Fruit fly (Drosophila melanogaster): ENCODE results near the gene Nnf1b.

The Nnf1b gene

dm6 chr2L:855052-855547, 44.7 kb downstream of the Nnf1b start, which contains the start of gene CG13949 (continued):
- TF ChIP-seq Max (GFP tag; optimal IDR thresholded peaks at IDR 0.05) = no peak
- TF ChIP-seq nerfin-2 (GFP tag; IDR thresholded peaks at IDR 0.05; ENCODE audit: partially characterized antibody) = no peak
- peak; percentile 60 for TF ChIP-seq maf-S (GFP tag; optimal IDR thresholded peaks at IDR 0.05)
- peak; percentile 87 for TF ChIP-seq CG9932 (GFP tag; IDR thresholded peaks at IDR 0.05)
- 0 out of 4 replicates have a peak, but pooled peaks have one; percentile 40 for TF ChIP-seq Dll (GFP tag; IDR thresholded peaks at IDR 0.05; ENCODE audit: partially characterized antibody)
- no peak for TF ChIP-seq TFAM (GFP tag; optimal IDR thresholded peaks at IDR 0.05)
- TF ChIP-seq pita (GFP tag; optimal IDR thresholded peaks at IDR 0.05) = peak; percentile 47
- peak; percentile 87 for TF ChIP-seq CG10462 (GFP tag; optimal IDR thresholded peaks at IDR 0.05)
- TF ChIP-seq ci (GFP tag; IDR thresholded peaks at IDR 0.05) = peak; percentile 61
- peak; percentile 59 for TF ChIP-seq Chrac-16 (GFP tag; optimal IDR thresholded peaks at IDR 0.05)
- no peak for TF ChIP-seq repo (GFP tag; optimal IDR thresholded peaks at IDR 0.05)
- no peak for TF ChIP-seq MTF-1 (GFP tag; optimal IDR thresholded peaks at IDR 0.05; ENCODE audit: borderline replicate concordance)
- no peak for TF ChIP-seq schlank (tag; optimal IDR thresholded peaks at IDR 0.05)
- peak; percentile 20 for TF ChIP-seq Ssrp (tag; optimal IDR thresholded peaks at IDR 0.05)
- TF ChIP-seq mam (GFP tag; optimal IDR thresholded peaks at IDR 0.05) = peak; percentile 65
- TF ChIP-seq dpn (GFP tag; optimal IDR thresholded peaks at IDR 0.05) = peak; percentile 48 to 67
- peak; percentile 72 for TF ChIP-seq lmd (GFP tag; IDR thresholded peaks at IDR 0.05)
- peak; percentile 49; the same call in 1 of the 2 replicates for TF ChIP-seq CG8765 (GFP tag; IDR thresholded peaks at IDR 0.05)
- TF ChIP-seq cas (GFP tag; IDR thresholded peaks at IDR 0.05) = peak; percentile 34; the same call in 1 of the 2 replicates
- TF ChIP-seq crc (GFP tag; optimal IDR thresholded peaks at IDR 0.05) = no peak
- TF ChIP-seq CG10147 (GFP tag; optimal IDR thresholded peaks at IDR 0.05) = peak; percentile 44
- TF ChIP-seq sd (tag; optimal IDR thresholded peaks at IDR 0.05) = peak; percentile 53
- TF ChIP-seq CG4854 (GFP tag; optimal IDR thresholded peaks at IDR 0.05) = peak; percentile 47
- no peak for TF ChIP-seq emc (GFP tag; optimal IDR thresholded peaks at IDR 0.05)
- peak; percentile 21 for TF ChIP-seq Abd-B (GFP tag; optimal IDR thresholded peaks at IDR 0.05)
- peak; percentile 88 for TF ChIP-seq ken (GFP tag; IDR thresholded peaks at IDR 0.05)
- peak; percentile 68; the same call in 1 of the 2 replicates for TF ChIP-seq CG16779 (GFP tag; IDR thresholded peaks at IDR 0.05)
- peak; percentile 47; the same call in 1 of the 2 replicates for TF ChIP-seq klu (GFP tag; IDR thresholded peaks at IDR 0.05)
- TF ChIP-seq zfh1 (GFP tag; IDR thresholded peaks at IDR 0.05) = peak; percentile 77; the same call in 2 of the 3 replicates
- TF ChIP-seq zf30C (GFP tag; optimal IDR thresholded peaks at IDR 0.05) = peak; percentile 85
- no peak for TF ChIP-seq Lim3 (GFP tag; IDR thresholded peaks at IDR 0.05)
- TF ChIP-seq CG31441 (GFP tag; IDR thresholded peaks at IDR 0.05) = peak; percentile 59
- no peak for TF ChIP-seq Neu2 (GFP tag; optimal IDR thresholded peaks at IDR 0.05; ENCODE audit: borderline replicate concordance)
- peak; percentile 63 for TF ChIP-seq CG13894 (tag; optimal IDR thresholded peaks at IDR 0.05)
- peak; percentile 60; the same call in 1 of the 3 replicates for TF ChIP-seq z (GFP tag; IDR thresholded peaks at IDR 0.05)
- no peak for TF ChIP-seq gcm2 (GFP tag; optimal IDR thresholded peaks at IDR 0.05)
- TF ChIP-seq Hand (GFP tag; optimal IDR thresholded peaks at IDR 0.05) = peak; percentile 60
- TF ChIP-seq Bteb2 (GFP tag; optimal IDR thresholded peaks at IDR 0.05) = peak; percentile 75
- no peak for TF ChIP-seq dan (GFP tag; IDR thresholded peaks at IDR 0.05)
- no peak for TF ChIP-seq gt (GFP tag; IDR thresholded peaks at IDR 0.05)
- TF ChIP-seq Mad (GFP tag; optimal IDR thresholded peaks at IDR 0.05) = no peak
- TF ChIP-seq H15 (GFP tag; IDR thresholded peaks at IDR 0.05) = peak; percentile 71; the same call in 2 of the 3 replicates
- TF ChIP-seq nau (GFP tag; optimal IDR thresholded peaks at IDR 0.05) = no peak
- peak; percentile 67 for TF ChIP-seq al (GFP tag; IDR thresholded peaks at IDR 0.05)
- TF ChIP-seq Spps (tag; optimal IDR thresholded peaks at IDR 0.05) = no peak
- TF ChIP-seq usp (GFP tag; optimal IDR thresholded peaks at IDR 0.05) = no peak
- peak; percentile 37 for TF ChIP-seq CG12942 (GFP tag; optimal IDR thresholded peaks at IDR 0.05)
- TF ChIP-seq Oli (tag; optimal IDR thresholded peaks at IDR 0.05) = peak; percentile 15
- TF ChIP-seq CG7357 (GFP tag; IDR thresholded peaks at IDR 0.05) = no peak
- TF ChIP-seq CG14710 (tag; optimal IDR thresholded peaks at IDR 0.05) = peak; percentile 55
- TF ChIP-seq CG16813 (GFP tag; IDR thresholded peaks at IDR 0.05; ENCODE audit: partially characterized antibody) = peak; percentile 57

Data from whole organism, embryonic.